Fruit fly (Drosophila melanogaster): Measurements from ENCODE around the gene mgl.

mgl gene

DNA sequence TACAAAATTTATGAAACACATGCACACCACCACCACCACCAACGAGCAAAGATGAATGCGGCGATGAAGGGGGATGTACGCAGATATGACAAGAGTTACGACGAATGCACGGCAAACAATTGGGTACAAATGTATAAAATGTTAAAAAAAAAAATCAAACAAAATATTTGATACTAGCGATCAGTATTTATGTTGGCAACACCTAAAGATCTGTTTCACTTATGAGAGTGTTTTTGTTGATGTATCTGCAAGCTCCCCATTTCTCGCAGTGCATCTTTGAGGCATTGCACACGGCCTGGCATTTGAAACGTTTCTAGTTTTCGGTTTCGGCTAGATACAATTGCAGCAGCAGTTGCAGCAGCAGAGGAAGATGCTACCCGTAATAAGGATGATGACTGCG lies 13.1 kb downstream of the mgl start (continued):
- TF ChIP-seq tup (GFP tag; optimal IDR thresholded peaks at IDR 0.05) (peak; percentile 6), H2.0 (GFP tag; IDR thresholded peaks at IDR 0.05) (peak; percentile 61), fu2 (GFP tag; optimal IDR thresholded peaks at IDR 0.05) (peak; percentile 34), CG3847 (GFP tag; IDR thresholded peaks at IDR 0.05) (peak; percentile 37; the same call in 1 of the 2 replicates), wor (GFP tag; IDR thresholded peaks at IDR 0.05) (peak; percentile 68; the same call in 1 of the 2 replicates), CG4707 (GFP tag; optimal IDR thresholded peaks at IDR 0.05) (peak; percentile 49), CG13894 (tag; optimal IDR thresholded peaks at IDR 0.05) (no peak), CG9876 (GFP tag; optimal IDR thresholded peaks at IDR 0.05) (peak; percentile 24), Meics (GFP tag; optimal IDR thresholded peaks at IDR 0.05) (peak; percentile 36), CG1603 (tag; optimal IDR thresholded peaks at IDR 0.05) (peak; percentile 88), CG9817 (tag; optimal IDR thresholded peaks at IDR 0.05) (peak; percentile 51), en (GFP tag; optimal IDR thresholded peaks at IDR 0.05) (peak; percentile 45), CG17912 (GFP tag; optimal IDR thresholded peaks at IDR 0.05) (no peak), oc (tag; optimal IDR thresholded peaks at IDR 0.05) (peak; percentile 65), seq (GFP tag; IDR thresholded peaks at IDR 0.05) (peak; percentile 35; the same call in 1 of the 2 replicates), Hsf (GFP tag; optimal IDR thresholded peaks at IDR 0.05) (peak; percentile 77), peb (GFP tag; IDR thresholded peaks at IDR 0.05) (peak; percentile 72), CG18262 (tag; optimal IDR thresholded peaks at IDR 0.05) (peak; percentile 68), Drgx (GFP tag; IDR thresholded peaks at IDR 0.05) (peak; percentile 82), Adf1 (GFP tag; IDR thresholded peaks at IDR 0.05) (no peak), Oaz (GFP tag; IDR thresholded peaks at IDR 0.05) (0 out of 2 replicates have a peak, but pooled peaks have one; percentile 20), CG17359 (tag; optimal IDR thresholded peaks at IDR 0.05) (peak; percentile 80), tin (GFP tag; optimal IDR thresholded peaks at IDR 0.05) (peak; percentile 87), usp (GFP tag; optimal IDR thresholded peaks at IDR 0.05) (no peak), sd (tag; optimal IDR thresholded peaks at IDR 0.05) (no peak), CG14441 (GFP tag; IDR thresholded peaks at IDR 0.05) (peak; percentile 58), CG1832 (GFP tag; optimal IDR thresholded peaks at IDR 0.05) (no peak), CG10565 (GFP tag; optimal IDR thresholded peaks at IDR 0.05) (peak; percentile 50), mam (GFP tag; optimal IDR thresholded peaks at IDR 0.05) (peak; percentile 62), Dll (GFP tag; IDR thresholded peaks at IDR 0.05; ENCODE audit: partially characterized antibody) (no peak), tgo (GFP tag; IDR thresholded peaks at IDR 0.05) (peak; percentile 74), pita (GFP tag; optimal IDR thresholded peaks at IDR 0.05) (no peak), phol (tag; optimal IDR thresholded peaks at IDR 0.05) (peak; percentile 81), bowl (GFP tag; IDR thresholded peaks at IDR 0.05) (no peak), fd3F (GFP tag; optimal IDR thresholded peaks at IDR 0.05) (no peak), CG4820 (GFP tag; optimal IDR thresholded peaks at IDR 0.05) (peak; percentile 84), ftz-f1 (GFP tag; optimal IDR thresholded peaks at IDR 0.05) (no peak), chinmo (GFP tag; IDR thresholded peaks at IDR 0.05; ENCODE audit: partially characterized antibody) (no peak), klu (GFP tag; IDR thresholded peaks at IDR 0.05) (0 out of 2 replicates have a peak, but pooled peaks have one; percentile 25), Fer1 (GFP tag; optimal IDR thresholded peaks at IDR 0.05) (peak; percentile 37), pfk (GFP tag; optimal IDR thresholded peaks at IDR 0.05) (no peak), CG13424 (tag; optimal IDR thresholded peaks at IDR 0.05) (peak; percentile 76), cwo (GFP tag; optimal IDR thresholded peaks at IDR 0.05) (peak; percentile 27), Myb (GFP tag; optimal IDR thresholded peaks at IDR 0.05) (peak; percentile 47), kah (GFP tag; optimal IDR thresholded peaks at IDR 0.05) (peak; percentile 49), CG7963 (GFP tag; IDR thresholded peaks at IDR 0.05; ENCODE audit: partially characterized antibody) (no peak), crol (GFP tag; IDR thresholded peaks at IDR 0.05) (peak; percentile 51; the same call in 1 of the 2 replicates), CG7786 (GFP tag; optimal IDR thresholded peaks at IDR 0.05) (peak; percentile 51), tna (GFP tag; IDR thresholded peaks at IDR 0.05; ENCODE audit: partially characterized antibody) (no peak), CkIIα-i1 (GFP tag; IDR thresholded peaks at IDR 0.05) (no peak), Lpt (GFP tag; optimal IDR thresholded peaks at IDR 0.05) (no peak)

Data from whole organism, embryonic.